Fruit fly (Drosophila melanogaster): ENCODE measurements around the gene CG31198.

The CG31198 gene

DNA sequence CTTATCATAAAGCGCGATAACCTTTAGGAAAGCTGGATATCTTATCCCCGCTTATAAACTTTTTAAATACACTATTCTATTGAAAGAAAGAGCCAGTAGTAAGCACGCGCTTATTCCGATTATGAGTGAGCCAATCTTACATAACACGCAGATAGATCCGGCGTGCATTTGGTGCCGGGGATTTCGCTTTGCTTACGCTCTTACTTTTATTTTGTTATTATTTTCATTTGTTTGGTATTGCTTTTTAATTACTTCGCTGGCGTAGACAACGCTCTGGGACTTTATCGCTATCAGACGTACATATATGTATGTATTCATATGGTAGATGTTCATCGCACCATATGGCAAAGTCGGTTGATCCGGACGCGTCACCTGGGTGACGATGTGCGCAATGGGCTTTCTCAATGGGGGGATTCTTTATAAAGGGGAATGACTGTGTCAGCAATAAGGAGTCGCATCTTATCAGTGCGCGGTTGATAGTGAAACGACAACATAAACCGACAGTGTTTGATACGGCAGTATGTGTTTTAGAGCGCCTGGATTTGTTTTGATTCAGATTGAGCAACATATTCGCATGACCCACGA, 13.3 kb upstream of the CG31198 start:
- TF ChIP-seq vri (GFP tag; optimal IDR thresholded peaks at IDR 0.05), result peak; percentile 91
- no peak for TF ChIP-seq CG4318 (GFP tag; optimal IDR thresholded peaks at IDR 0.05)
- TF ChIP-seq svp (GFP tag), result peak; percentile 94
- TF ChIP-seq net (GFP tag; optimal IDR thresholded peaks at IDR 0.05), result no peak
- TF ChIP-seq CG10669 (GFP tag; optimal IDR thresholded peaks at IDR 0.05), result no peak
- TF ChIP-seq Sox15 (GFP tag; optimal IDR thresholded peaks at IDR 0.05), result no peak

DNA sequence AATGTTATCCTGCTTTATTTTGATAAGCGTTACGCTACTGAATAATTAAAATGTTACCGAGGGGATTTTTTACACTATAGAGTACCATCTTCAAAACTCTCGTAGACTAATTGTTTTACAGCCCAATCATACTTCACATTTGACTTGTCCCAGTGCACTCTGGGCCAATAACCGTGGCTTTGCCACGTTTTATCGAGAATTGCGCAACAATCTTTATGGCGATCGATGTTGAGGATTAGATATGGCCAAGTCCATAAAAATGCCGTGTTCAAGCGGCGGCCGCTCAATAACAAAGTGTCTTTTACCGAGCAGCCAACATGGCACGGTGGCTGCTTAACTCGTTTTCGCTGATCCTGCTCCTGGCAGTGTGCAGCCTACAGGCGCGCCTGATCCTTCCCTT, 9.1 kb upstream of the CG31198 start, which contains the start of gene CG31343:
CG31343 (plus strand) TSS at position 279 of the 400 bp plus-strand sequence.
- TF ChIP-seq vri (GFP tag; optimal IDR thresholded peaks at IDR 0.05) (peak; percentile 70), pdm3 (GFP tag; optimal IDR thresholded peaks at IDR 0.05) (no peak)

DNA sequence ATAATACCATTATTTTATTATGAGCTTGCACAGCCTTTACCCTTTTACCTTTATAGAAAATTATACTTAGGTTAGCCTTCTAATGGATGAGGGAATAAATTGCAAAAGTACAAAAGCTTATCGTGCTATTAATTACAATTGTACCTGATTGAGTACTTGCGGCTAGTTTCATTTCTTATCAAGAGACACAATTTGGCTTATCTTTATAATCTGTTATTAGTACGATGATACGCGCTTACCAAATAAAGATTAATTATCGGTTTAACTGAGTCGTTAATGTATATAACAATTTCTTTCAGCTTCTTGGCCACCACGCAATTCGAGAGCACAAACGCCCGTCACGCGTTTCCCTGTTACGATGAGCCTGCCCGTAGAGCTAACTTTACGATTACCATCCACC, 8.2 kb upstream of the CG31198 start:
- TF ChIP-seq Ets96B (tag; optimal IDR thresholded peaks at IDR 0.05) (no peak), Sox14 (GFP tag; optimal IDR thresholded peaks at IDR 0.05) (no peak), CG34406 (GFP tag; optimal IDR thresholded peaks at IDR 0.05) (no peak), fkh (GFP tag; optimal IDR thresholded peaks at IDR 0.05) (no peak), ss (GFP tag; optimal IDR thresholded peaks at IDR 0.05) (no peak), Hr38 (GFP tag; optimal IDR thresholded peaks at IDR 0.05) (no peak), lz (GFP tag; optimal IDR thresholded peaks at IDR 0.05) (no peak), CG8632 (GFP tag; optimal IDR thresholded peaks at IDR 0.05) (no peak), net (GFP tag; optimal IDR thresholded peaks at IDR 0.05) (no peak), CG31627 (GFP tag; optimal IDR thresholded peaks at IDR 0.05) (no peak), CG7368 (GFP tag; optimal IDR thresholded peaks at IDR 0.05) (no peak), salr (GFP tag; optimal IDR thresholded peaks at IDR 0.05) (no peak), CG1621 (tag; optimal IDR thresholded peaks at IDR 0.05) (no peak), achi (GFP tag; optimal IDR thresholded peaks at IDR 0.05) (no peak)

DNA sequence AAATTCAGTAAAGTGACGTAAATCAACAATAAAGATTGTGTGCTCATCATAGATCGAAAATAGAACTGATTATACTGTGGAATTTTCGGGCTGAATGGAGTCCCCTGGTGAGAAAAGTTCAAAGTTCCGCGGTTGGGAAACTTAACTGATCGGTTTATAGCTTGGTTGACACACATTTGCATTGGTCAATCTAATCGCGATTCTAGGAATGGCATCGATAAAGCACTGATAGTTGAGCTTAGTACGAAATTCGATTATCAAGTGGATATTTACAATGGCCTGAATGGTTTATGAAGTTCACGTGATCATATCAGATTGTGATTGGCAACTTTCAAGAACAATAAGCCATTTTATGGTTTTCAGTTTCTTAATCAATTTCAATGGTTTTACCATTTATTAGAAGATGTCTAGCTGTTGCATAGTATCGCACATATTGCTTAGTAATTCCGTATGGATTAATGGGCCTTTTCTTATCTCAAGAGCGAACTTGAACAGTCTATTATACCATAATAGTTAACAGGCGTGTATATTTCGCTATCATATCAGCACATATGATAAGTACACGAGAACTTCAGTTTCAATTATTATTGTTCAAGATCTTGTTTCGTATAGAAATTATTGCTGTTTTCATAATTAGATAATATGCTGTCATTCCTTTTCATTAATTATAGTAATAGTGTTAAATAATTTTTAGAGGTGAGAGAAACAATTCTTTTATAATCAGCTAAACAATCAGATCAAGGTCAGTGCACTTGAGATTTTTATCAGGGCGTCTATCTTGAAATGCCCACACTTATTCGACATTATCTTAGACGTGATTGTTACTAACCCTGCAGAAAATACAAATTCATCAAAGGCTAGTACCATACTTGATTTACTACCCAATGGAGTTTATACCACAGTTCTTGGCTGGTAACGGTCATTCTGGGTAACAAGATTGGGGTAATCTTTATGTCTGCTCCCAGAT, 4.9 kb upstream of the CG31198 start, which contains the start of gene CG31233:
CG31233 (plus strand) TSS at position 900 of the 967 bp plus-strand sequence.
- no peak for TF ChIP-seq CG6854 (GFP tag; optimal IDR thresholded peaks at IDR 0.05)
- TF ChIP-seq Eip78C (GFP tag), result no peak
- TF ChIP-seq CG10631 (GFP tag; optimal IDR thresholded peaks at IDR 0.05), result no peak
- no peak for TF ChIP-seq dac (GFP tag; optimal IDR thresholded peaks at IDR 0.05)
- no peak for TF ChIP-seq Ets21C (GFP tag; optimal IDR thresholded peaks at IDR 0.05)
- no peak for TF ChIP-seq CG31627 (GFP tag; optimal IDR thresholded peaks at IDR 0.05)
- TF ChIP-seq CG15336 (GFP tag; IDR thresholded peaks at IDR 0.05), result no peak
- TF ChIP-seq Hr4 (GFP tag; optimal IDR thresholded peaks at IDR 0.05), result no peak
- no peak for TF ChIP-seq CG8319 (GFP tag; optimal IDR thresholded peaks at IDR 0.05)
- TF ChIP-seq Eip93F (GFP tag; optimal IDR thresholded peaks at IDR 0.05), result no peak
- no peak for TF ChIP-seq lz (GFP tag; optimal IDR thresholded peaks at IDR 0.05)
- TF ChIP-seq CG9139 (GFP tag; optimal IDR thresholded peaks at IDR 0.05), result no peak
- TF ChIP-seq CG3032 (tag; optimal IDR thresholded peaks at IDR 0.05), result no peak
- no peak for TF ChIP-seq CG7368 (GFP tag; optimal IDR thresholded peaks at IDR 0.05)
- TF ChIP-seq fkh (GFP tag; optimal IDR thresholded peaks at IDR 0.05), result no peak
- TF ChIP-seq Smox (GFP tag; optimal IDR thresholded peaks at IDR 0.05), result no peak
- no peak for TF ChIP-seq Ets96B (tag; optimal IDR thresholded peaks at IDR 0.05)
- no peak for TF ChIP-seq Gug (GFP tag; IDR thresholded peaks at IDR 0.05)
- no peak for TF ChIP-seq svp (GFP tag)

Measured in whole organism, prepupa.